5 fruit fly cellular contexts compared by ENCODE assay signal in the genomic region with DNA sequence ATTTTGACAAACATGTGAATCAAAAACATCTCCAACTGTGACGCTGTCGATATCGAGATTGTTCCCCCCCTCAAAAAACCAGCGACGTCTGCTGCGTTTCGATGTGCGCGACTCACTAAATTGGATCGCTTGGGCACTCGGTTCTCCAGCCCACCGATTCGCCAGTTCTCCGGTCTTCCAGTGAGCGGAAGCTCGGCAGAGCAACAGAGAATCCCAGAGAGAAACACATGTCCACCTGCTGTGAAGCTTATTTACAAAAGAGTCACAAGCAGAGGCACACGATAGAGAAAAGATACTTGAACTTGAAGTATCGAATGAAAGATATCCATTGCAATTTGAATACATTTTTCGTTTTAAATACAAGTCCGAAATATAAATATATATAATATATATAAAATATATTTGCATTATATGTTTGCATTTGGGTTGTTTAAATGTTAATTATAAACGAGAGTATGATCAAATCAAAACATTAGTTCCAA.
A peak's percentile ranks its signal among the peaks of the same experiment; 100 is the strongest.
TF ChIP-seq lines count a peak whose summit lies in the region.

No protein-coding gene starts in this region.

- no peak for TF ChIP-seq CTCF in whole organism, embryonic (GFP tag; optimal IDR thresholded peaks at IDR 0.05; lab: Kevin White, UChicago)

TF ChIP-seq in whole organism, adult, 20 proteins besides CTCF, POLR2A, EP300 and RAD21:
- TF ChIP-seq kay (GFP tag; lab: Kevin White, UChicago; ENCODE audit: borderline replicate concordance): no peak
- TF ChIP-seq cic (GFP tag; optimal IDR thresholded peaks at IDR 0.05; lab: Kevin White, UChicago): peak; percentile 9
- no peak for TF ChIP-seq Mnt (GFP tag; optimal IDR thresholded peaks at IDR 0.05; lab: Kevin White, UChicago)
- peak; percentile 16 for TF ChIP-seq CG12768 (GFP tag; optimal IDR thresholded peaks at IDR 0.05; lab: Kevin White, UChicago)
- peak; percentile 8 for TF ChIP-seq tj (GFP tag; optimal IDR thresholded peaks at IDR 0.05; lab: Kevin White, UChicago)
- no peak for TF ChIP-seq CG7101 (tag; optimal IDR thresholded peaks at IDR 0.05; lab: Kevin White, UChicago)

TF ChIP-seq in whole organism, embryonic, 481 proteins besides CTCF, POLR2A, EP300 and RAD21 (continues in another document):
- TF ChIP-seq nom (GFP tag; optimal IDR thresholded peaks at IDR 0.05; lab: Kevin White, UChicago) (peak; percentile 1), Med (GFP tag; lab: Kevin White, UChicago) (peak; percentile 87), gcm2 (GFP tag; optimal IDR thresholded peaks at IDR 0.05; lab: Kevin White, UChicago) (no peak), Nf-YB (GFP tag; optimal IDR thresholded peaks at IDR 0.05; lab: Kevin White, UChicago) (no peak), CG32532 (GFP tag; IDR thresholded peaks at IDR 0.05; lab: Robert Waterston, UW) (peak; percentile 43), fru (optimal IDR thresholded peaks at IDR 0.05; lab: Kevin White, UChicago) (no peak), HLH54F (GFP tag; optimal IDR thresholded peaks at IDR 0.05; lab: Kevin White, UChicago) (no peak), CG10543 (GFP tag; optimal IDR thresholded peaks at IDR 0.05; lab: Kevin White, UChicago) (peak; percentile 25), hth (optimal IDR thresholded peaks at IDR 0.05; lab: Kevin White, UChicago) (no peak), mld (GFP tag; IDR thresholded peaks at IDR 0.05; lab: Robert Waterston, UW; ENCODE audit: partially characterized antibody) (no peak), CG15601 (tag; optimal IDR thresholded peaks at IDR 0.05; lab: Kevin White, UChicago) (no peak), YL-1 (GFP tag; optimal IDR thresholded peaks at IDR 0.05; lab: Kevin White, UChicago) (no peak), CG11723 (GFP tag; optimal IDR thresholded peaks at IDR 0.05; lab: Kevin White, UChicago) (no peak), HmgZ (tag; optimal IDR thresholded peaks at IDR 0.05; lab: Kevin White, UChicago) (no peak), Doc2 (GFP tag; IDR thresholded peaks at IDR 0.05; lab: Robert Waterston, UW) (no peak), sd (tag; optimal IDR thresholded peaks at IDR 0.05; lab: Kevin White, UChicago) (peak; percentile 0), kni (GFP tag; optimal IDR thresholded peaks at IDR 0.05; lab: Kevin White, UChicago) (no peak), Usf (GFP tag; optimal IDR thresholded peaks at IDR 0.05; lab: Kevin White, UChicago) (no peak), inv (GFP tag; IDR thresholded peaks at IDR 0.05; lab: Robert Waterston, UW; ENCODE audit: partially characterized antibody) (no peak), zen2 (GFP tag; IDR thresholded peaks at IDR 0.05; lab: Robert Waterston, UW; ENCODE audit: partially characterized antibody) (no peak), MESR4 (GFP tag; optimal IDR thresholded peaks at IDR 0.05; lab: Kevin White, UChicago) (no peak)

TF ChIP-seq in whole organism, prepupa, 60 proteins besides CTCF, POLR2A, EP300 and RAD21 (continues in another document):
- TF ChIP-seq CG9139 (GFP tag; optimal IDR thresholded peaks at IDR 0.05; lab: Kevin White, UChicago): peak; percentile 57
- TF ChIP-seq Hr38 (GFP tag; optimal IDR thresholded peaks at IDR 0.05; lab: Kevin White, UChicago): no peak
- TF ChIP-seq Eip93F (GFP tag; optimal IDR thresholded peaks at IDR 0.05; lab: Kevin White, UChicago): no peak
- TF ChIP-seq CG3919 (GFP tag; optimal IDR thresholded peaks at IDR 0.05; lab: Kevin White, UChicago): peak; percentile 9
- no peak for TF ChIP-seq topi (GFP tag; optimal IDR thresholded peaks at IDR 0.05; lab: Kevin White, UChicago)
- no peak for TF ChIP-seq CG8319 (GFP tag; optimal IDR thresholded peaks at IDR 0.05; lab: Kevin White, UChicago)
- no peak for TF ChIP-seq CG11762 (GFP tag; optimal IDR thresholded peaks at IDR 0.05; lab: Kevin White, UChicago; ENCODE audit: insufficient read depth)
- no peak for TF ChIP-seq acj6 (GFP tag; optimal IDR thresholded peaks at IDR 0.05; lab: Kevin White, UChicago)
- TF ChIP-seq dsx (GFP tag; optimal IDR thresholded peaks at IDR 0.05; lab: Kevin White, UChicago; ENCODE audit: poor library complexity, severe bottlenecking): peak; percentile 25
- TF ChIP-seq CG7368 (GFP tag; optimal IDR thresholded peaks at IDR 0.05; lab: Kevin White, UChicago): no peak
- TF ChIP-seq fd59A (GFP tag; optimal IDR thresholded peaks at IDR 0.05; lab: Kevin White, UChicago): no peak
- TF ChIP-seq CG10631 (GFP tag; optimal IDR thresholded peaks at IDR 0.05; lab: Kevin White, UChicago): no peak
- TF ChIP-seq lz (GFP tag; optimal IDR thresholded peaks at IDR 0.05; lab: Kevin White, UChicago): no peak
- TF ChIP-seq CG32006 (GFP tag; optimal IDR thresholded peaks at IDR 0.05; lab: Kevin White, UChicago): no peak
- no peak for TF ChIP-seq net (GFP tag; optimal IDR thresholded peaks at IDR 0.05; lab: Kevin White, UChicago)
- peak; percentile 0 for TF ChIP-seq vri (GFP tag; optimal IDR thresholded peaks at IDR 0.05; lab: Kevin White, UChicago)
- no peak for TF ChIP-seq Gug (GFP tag; IDR thresholded peaks at IDR 0.05; lab: Robert Waterston, UW)
- TF ChIP-seq CG6808 (GFP tag; optimal IDR thresholded peaks at IDR 0.05; lab: Kevin White, UChicago): peak; percentile 18
- TF ChIP-seq CG11902 (GFP tag; optimal IDR thresholded peaks at IDR 0.05; lab: Kevin White, UChicago): no peak
- peak; percentile 20 for TF ChIP-seq achi (GFP tag; optimal IDR thresholded peaks at IDR 0.05; lab: Kevin White, UChicago)
- no peak for TF ChIP-seq CG1621 (tag; optimal IDR thresholded peaks at IDR 0.05; lab: Kevin White, UChicago)

TF ChIP-seq in whole organism, pupa, 21 proteins besides CTCF, POLR2A, EP300 and RAD21:
- TF ChIP-seq Pif1A (GFP tag; optimal IDR thresholded peaks at IDR 0.05; lab: Kevin White, UChicago) (peak; percentile 44), Ets98B (GFP tag; IDR thresholded peaks at IDR 0.05; lab: Robert Waterston, UW) (peak; percentile 41; the same call in 1 of the 2 replicates), CG4496 (GFP tag; IDR thresholded peaks at IDR 0.05; lab: Robert Waterston, UW) (0 out of 3 replicates have a peak, but pooled peaks have one; percentile 33), CG12605 (GFP tag; IDR thresholded peaks at IDR 0.05; lab: Robert Waterston, UW) (peak; percentile 33; the same call in 1 of the 2 replicates), Pif1B (GFP tag; optimal IDR thresholded peaks at IDR 0.05; lab: Kevin White, UChicago) (peak; percentile 43), CG9948 (tag; optimal IDR thresholded peaks at IDR 0.05; lab: Kevin White, UChicago) (no peak)
TF ChIP-seq in whole organism, pupa: peak in this region for 5.

TF ChIP-seq in whole organism, wandering third instar larva, 38 proteins besides CTCF, POLR2A, EP300 and RAD21 (continues in another document):
- TF ChIP-seq woc (GFP tag; optimal IDR thresholded peaks at IDR 0.05; lab: Kevin White, UChicago) (no peak), brk (GFP tag; optimal IDR thresholded peaks at IDR 0.05; lab: Kevin White, UChicago) (no peak), Mio (GFP tag; optimal IDR thresholded peaks at IDR 0.05; lab: Kevin White, UChicago) (no peak), HLH106 (tag; optimal IDR thresholded peaks at IDR 0.05; lab: Kevin White, UChicago) (no peak), Sp1 (GFP tag; optimal IDR thresholded peaks at IDR 0.05; lab: Kevin White, UChicago) (no peak), Jra (GFP tag; optimal IDR thresholded peaks at IDR 0.05; lab: Kevin White, UChicago) (no peak), h (GFP tag; optimal IDR thresholded peaks at IDR 0.05; lab: Kevin White, UChicago) (peak; percentile 38), lola (GFP tag; optimal IDR thresholded peaks at IDR 0.05; lab: Kevin White, UChicago) (no peak), fru (GFP tag; optimal IDR thresholded peaks at IDR 0.05; lab: Kevin White, UChicago) (no peak), jim (GFP tag; optimal IDR thresholded peaks at IDR 0.05; lab: Kevin White, UChicago) (no peak), sage (GFP tag; optimal IDR thresholded peaks at IDR 0.05; lab: Kevin White, UChicago) (no peak), CG32264 (GFP tag; optimal IDR thresholded peaks at IDR 0.05; lab: Kevin White, UChicago) (peak; percentile 20), Hr83 (GFP tag; optimal IDR thresholded peaks at IDR 0.05; lab: Kevin White, UChicago; ENCODE audit: poor library complexity, severe bottlenecking) (peak; percentile 78), ey (GFP tag; optimal IDR thresholded peaks at IDR 0.05; lab: Kevin White, UChicago) (no peak), pan (optimal IDR thresholded peaks at IDR 0.05; lab: Kevin White, UChicago) (no peak), Abd-B (GFP tag; optimal IDR thresholded peaks at IDR 0.05; lab: Kevin White, UChicago) (no peak), dsf (GFP tag; optimal IDR thresholded peaks at IDR 0.05; lab: Kevin White, UChicago; ENCODE audit: borderline replicate concordance) (no peak), usp (GFP tag; optimal IDR thresholded peaks at IDR 0.05; lab: Kevin White, UChicago) (no peak), OdsH (GFP tag; optimal IDR thresholded peaks at IDR 0.05; lab: Kevin White, UChicago) (peak; percentile 1), tai (GFP tag; optimal IDR thresholded peaks at IDR 0.05; lab: Kevin White, UChicago) (no peak), Rel (GFP tag; optimal IDR thresholded peaks at IDR 0.05; lab: Kevin White, UChicago) (no peak), Rel (tag; optimal IDR thresholded peaks at IDR 0.05; lab: Kevin White, UChicago) (no peak), CrebA (GFP tag; optimal IDR thresholded peaks at IDR 0.05; lab: Kevin White, UChicago; ENCODE audit: borderline replicate concordance) (no peak), Dif (GFP tag; optimal IDR thresholded peaks at IDR 0.05; lab: Kevin White, UChicago; ENCODE audit: partially characterized antibody) (peak; percentile 44), dmrt93B (GFP tag; optimal IDR thresholded peaks at IDR 0.05; lab: Kevin White, UChicago) (no peak), foxo (GFP tag; optimal IDR thresholded peaks at IDR 0.05; lab: Kevin White, UChicago) (no peak), Myc (optimal IDR thresholded peaks at IDR 0.05; lab: Kevin White, UChicago) (no peak), N (GFP tag; optimal IDR thresholded peaks at IDR 0.05; lab: Kevin White, UChicago) (no peak), br (GFP tag; optimal IDR thresholded peaks at IDR 0.05; lab: Kevin White, UChicago) (peak; percentile 16), Hnf4 (GFP tag; optimal IDR thresholded peaks at IDR 0.05; lab: Kevin White, UChicago) (no peak), rgr (GFP tag; optimal IDR thresholded peaks at IDR 0.05; lab: Kevin White, UChicago) (peak; percentile 4), Hr78 (GFP tag; optimal IDR thresholded peaks at IDR 0.05; lab: Kevin White, UChicago) (no peak), dl (GFP tag; optimal IDR thresholded peaks at IDR 0.05; lab: Kevin White, UChicago; ENCODE audit: insufficient read depth in 1 of 2, partially characterized antibody in 2 of 2) (peak; percentile 0 to 71), psq (GFP tag; optimal IDR thresholded peaks at IDR 0.05; lab: Kevin White, UChicago) (no peak), sv (GFP tag; optimal IDR thresholded peaks at IDR 0.05; lab: Kevin White, UChicago) (no peak), Dfd (GFP tag; optimal IDR thresholded peaks at IDR 0.05; lab: Kevin White, UChicago) (no peak), Vsx2 (GFP tag; optimal IDR thresholded peaks at IDR 0.05; lab: Kevin White, UChicago; ENCODE audit: partially characterized antibody) (no peak)
